Worm (Caenorhabditis elegans) whole organism, L3 larva: ENCODE data around the gene C15C8.6.

Experiments used
- R02D3.7 ChIP-seq: fragments of 150-350 bp; optimal IDR thresholded peaks from 2 replicates; lab custom pipeline; 2014; ENCODE audit warnings: missing biosample characterization, missing genetic modification characterization
- ceh-82 ChIP-seq: fragments of 150-350 bp; optimal IDR thresholded peaks from 2 replicates; lab custom pipeline; 2014; ENCODE audit warnings: missing biosample characterization, missing genetic modification characterization

ce11 chrV:12797992-12798391 is 46.6 kb upstream of the C15C8.6 start, which contains the start of gene ugt-6:
- no peak for TF ChIP-seq R02D3.7 (tag; lab: Kevin White, UChicago)
- no peak for TF ChIP-seq ceh-82 (tag; lab: Kevin White, UChicago)
